Worm (Caenorhabditis elegans) whole organism, late embryonic: ENCODE measurements around the gene ash-2.

Experiments used
- ceh-2 ChIP-seq: sonication (generic microtip); optimal IDR thresholded peaks from 2 replicates; lab custom pipeline; 2016; ENCODE audit warnings: missing genotype, missing genetic modification characterization, missing compliant biosample characterization
- unc-42 ChIP-seq: sonication (generic microtip); optimal IDR thresholded peaks from 2 replicates; lab custom pipeline; 2016; ENCODE audit warnings: missing genotype, missing genetic modification characterization, missing compliant biosample characterization

DNA sequence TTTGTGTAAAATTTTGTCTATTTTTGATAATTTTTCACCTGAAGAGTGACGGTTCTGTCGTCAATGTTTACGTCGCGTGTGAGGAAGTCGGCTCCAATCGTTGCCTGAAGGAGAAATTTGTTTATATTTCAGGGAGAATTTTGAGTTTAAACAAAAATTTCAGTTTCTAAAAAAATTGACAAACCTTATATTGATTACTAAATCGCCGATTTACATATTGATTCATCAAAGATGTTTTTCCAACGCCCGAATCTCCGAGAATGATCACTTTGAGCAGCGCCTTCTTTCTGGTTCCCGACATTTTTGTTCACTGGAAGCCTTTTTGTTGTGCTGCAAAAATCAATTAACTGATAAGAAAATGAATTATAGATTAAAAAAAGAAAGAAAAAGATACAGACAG is 13.0 kb upstream of the ash-2 start, which contains the start of gene rab-7:
- TF ChIP-seq ceh-2 (tag; lab: Kevin White, UChicago) (no peak), unc-42 (tag; lab: Kevin White, UChicago) (no peak)
